Worm (Caenorhabditis elegans) whole organism, young adult: ENCODE results near the gene erfa-3.

Experiments used
- B0261.1 ChIP-seq: sonication (generic microtip); optimal IDR thresholded peaks from 2 replicates; lab custom pipeline; 2016; ENCODE audit warnings: mild to moderate bottlenecking, missing genetic modification characterization, moderate library complexity, missing compliant biosample characterization
- C06A6.2 ChIP-seq: fragments of 200-800 bp; sonication (Bioruptor generic); conservative IDR thresholded peaks from 2 replicates; pipeline ENCODE4 v1.3.6; 2022; ENCODE audit warnings: missing genetic modification characterization, missing compliant biosample characterization
- C17E4.6 ChIP-seq: fragments of 200-800 bp; sonication (Bioruptor generic); IDR thresholded peaks from 2 replicates; pipeline ENCODE4 v1.3.6; 2022; ENCODE audit warnings: missing genetic modification reagents, missing genetic modification characterization, missing compliant biosample characterization
- F10E7.11 ChIP-seq: sonication (generic microtip); optimal IDR thresholded peaks from 2 replicates; lab custom pipeline; 2017; ENCODE audit warnings: mild to moderate bottlenecking, missing genetic modification characterization, moderate library complexity, missing compliant biosample characterization
- F33H1.4 ChIP-seq: fragments of 200-800 bp; sonication (Bioruptor generic); IDR thresholded peaks from 2 replicates; pipeline ENCODE4 v1.3.6; 2022; ENCODE audit warnings: missing genetic modification reagents, missing genetic modification characterization, missing compliant biosample characterization
- F49E8.2 ChIP-seq: sonication (generic microtip); optimal IDR thresholded peaks from 3 replicates; lab custom pipeline; 2017; ENCODE audit warnings: missing genetic modification characterization, mild to moderate bottlenecking, missing compliant biosample characterization, antibody characterized with exemption, moderate library complexity; ENCODE audit not compliant: insufficient read depth
- F52B5.7 ChIP-seq: sonication (generic microtip); optimal IDR thresholded peaks from 2 replicates; lab custom pipeline; 2016; ENCODE audit warnings: mild to moderate bottlenecking, missing genetic modification characterization, missing compliant biosample characterization
- F57A8.1 ChIP-seq: fragments of 200-800 bp; sonication (Bioruptor generic); optimal IDR thresholded peaks from 2 replicates; lab custom pipeline; 2018; ENCODE audit warnings: mild to moderate bottlenecking, missing genetic modification characterization, moderate library complexity, missing compliant biosample characterization
- K11D2.4 ChIP-seq: fragments of 200-800 bp; sonication (Bioruptor generic); IDR thresholded peaks from 2 replicates; pipeline ENCODE4 v1.3.6; 2022; ENCODE audit warnings: missing genetic modification reagents, missing genetic modification characterization, missing compliant biosample characterization
- K12H6.12 ChIP-seq: fragments of 200-800 bp; sonication (Bioruptor generic); optimal IDR thresholded peaks from 2 replicates; lab custom pipeline; 2018; ENCODE audit warnings: mild to moderate bottlenecking, missing genetic modification characterization, missing compliant biosample characterization
- Y56A3A.18 ChIP-seq: fragments of 200-800 bp; sonication (Bioruptor generic); IDR thresholded peaks from 2 replicates; pipeline ENCODE4 v1.3.6; 2022; ENCODE audit warnings: missing genetic modification reagents, missing genetic modification characterization, missing compliant biosample characterization
- Y95B8A.8 ChIP-seq: fragments of 200-800 bp; sonication (Bioruptor generic); IDR thresholded peaks from 2 replicates; pipeline ENCODE4 v1.3.6; 2022; ENCODE audit warnings: missing genetic modification reagents, missing genetic modification characterization, missing compliant biosample characterization
- attf-5 ChIP-seq: fragments of 200-800 bp; sonication (Bioruptor generic); optimal IDR thresholded peaks from 2 replicates; lab custom pipeline; 2018; ENCODE audit warnings: mild to moderate bottlenecking, missing genetic modification characterization, missing compliant biosample characterization
- attf-6 ChIP-seq: fragments of 200-800 bp; sonication (Bioruptor generic); IDR thresholded peaks from 2 replicates; pipeline ENCODE4 v1.3.6; 2022; ENCODE audit warnings: missing genetic modification reagents, missing genetic modification characterization, missing compliant biosample characterization
- bed-2 ChIP-seq: fragments of 200-800 bp; sonication (Bioruptor generic); IDR thresholded peaks from 2 replicates; pipeline ENCODE4 v1.3.6; 2022; ENCODE audit warnings: missing genetic modification reagents, missing genetic modification characterization, missing compliant biosample characterization
- ceh-27 ChIP-seq: fragments of 200-800 bp; sonication (Bioruptor generic); optimal IDR thresholded peaks from 2 replicates; lab custom pipeline; 2018; ENCODE audit warnings: mild to moderate bottlenecking, missing genetic modification characterization, moderate library complexity, missing compliant biosample characterization
- ceh-79 ChIP-seq: sonication (generic microtip); optimal IDR thresholded peaks from 2 replicates; lab custom pipeline; 2017; ENCODE audit warnings: mild to moderate bottlenecking, missing genetic modification characterization, missing compliant biosample characterization
- die-1 ChIP-seq: sonication (generic microtip); optimal IDR thresholded peaks from 2 replicates; lab custom pipeline; 2016; ENCODE audit warnings: missing genotype, mild to moderate bottlenecking, missing genetic modification characterization, missing compliant biosample characterization
- dox-1 ChIP-seq: fragments of 200-800 bp; sonication (Bioruptor generic); IDR thresholded peaks from 2 replicates; pipeline ENCODE4 v1.3.6; 2022; ENCODE audit warnings: missing genetic modification reagents, missing genetic modification characterization, missing compliant biosample characterization
- dpl-1 ChIP-seq: fragments of 150-350 bp; optimal IDR thresholded peaks from 2 replicates; lab custom pipeline; 2014; ENCODE audit warnings: missing biosample characterization, missing genetic modification reagents, missing genetic modification characterization
- egrh-3 ChIP-seq: fragments of 200-800 bp; sonication (Bioruptor generic); IDR thresholded peaks from 2 replicates; pipeline ENCODE4 v1.3.6; 2022; ENCODE audit warnings: missing genetic modification reagents, missing genetic modification characterization, missing compliant biosample characterization
- him-1 ChIP-seq: sonication (generic microtip); optimal IDR thresholded peaks from 2 replicates; lab custom pipeline; 2016; ENCODE audit warnings: missing genotype, missing genetic modification reagents, missing genetic modification characterization, missing compliant biosample characterization
- hmg-1.2 ChIP-seq: fragments of 200-800 bp; sonication (Bioruptor generic); IDR thresholded peaks from 2 replicates; pipeline ENCODE4 v1.3.6; 2022; ENCODE audit warnings: missing genetic modification reagents, missing genetic modification characterization, missing compliant biosample characterization
- lag-1 ChIP-seq: fragments of 200-800 bp; sonication (Bioruptor generic); IDR thresholded peaks from 2 replicates; pipeline ENCODE4 v1.3.6; 2022; ENCODE audit warnings: missing genetic modification reagents, missing genetic modification characterization, missing compliant biosample characterization
- let-526 ChIP-seq: fragments of 200-800 bp; sonication (Bioruptor generic); IDR thresholded peaks from 2 replicates; pipeline ENCODE4 v1.3.6; 2022; ENCODE audit warnings: missing genetic modification reagents, missing genetic modification characterization, missing compliant biosample characterization
- lin-35 ChIP-seq, 3 experiments: fragments of 150-350 bp in 2 of 3; sonication (generic microtip) in 1 of 3; optimal IDR thresholded peaks; 2 replicates each; lab custom pipeline; 2014 to 2018; ENCODE audit warnings: missing biosample characterization in 3 of 3, missing genetic modification characterization in 3 of 3, missing genetic modification reagents in 3 of 3
- lin-40 ChIP-seq: sonication (generic microtip); optimal IDR thresholded peaks from 2 replicates; lab custom pipeline; 2016; ENCODE audit warnings: missing genetic modification characterization, mild to moderate bottlenecking, missing compliant biosample characterization, missing genotype, missing genetic modification reagents
- lir-1 ChIP-seq: fragments of 200-800 bp; sonication (Bioruptor generic); conservative IDR thresholded peaks from 2 replicates; pipeline ENCODE4 v1.3.6; 2022; ENCODE audit warnings: missing genetic modification reagents, missing genetic modification characterization, missing compliant biosample characterization
- lsl-1 ChIP-seq: fragments of 200-800 bp; sonication (Bioruptor generic); optimal IDR thresholded peaks from 2 replicates; lab custom pipeline; 2018; ENCODE audit warnings: mild to moderate bottlenecking, missing genetic modification characterization, moderate library complexity, missing compliant biosample characterization
- madf-6 ChIP-seq: fragments of 200-800 bp; sonication (Bioruptor generic); IDR thresholded peaks from 2 replicates; pipeline ENCODE4 v1.3.6; 2022; ENCODE audit warnings: missing genetic modification reagents, missing genetic modification characterization, missing compliant biosample characterization
- mcd-1 ChIP-seq: fragments of 200-800 bp; sonication (Bioruptor generic); IDR thresholded peaks from 2 replicates; pipeline ENCODE4 v1.3.6; 2022; ENCODE audit warnings: missing genetic modification reagents, missing genetic modification characterization, missing compliant biosample characterization
- nfyb-1 ChIP-seq: fragments of 200-800 bp; sonication (Bioruptor generic); IDR thresholded peaks from 2 replicates; pipeline ENCODE4 v1.3.6; 2022; ENCODE audit warnings: missing genetic modification reagents, missing genetic modification characterization, missing compliant biosample characterization
- nhr-27 ChIP-seq: fragments of 200-800 bp; sonication (Bioruptor generic); optimal IDR thresholded peaks from 2 replicates; lab custom pipeline; 2018; ENCODE audit warnings: mild to moderate bottlenecking, missing genetic modification characterization, moderate library complexity, missing compliant biosample characterization
- nhr-80 ChIP-seq: sonication (generic microtip); optimal IDR thresholded peaks from 2 replicates; lab custom pipeline; 2016; ENCODE audit warnings: missing genetic modification characterization, missing compliant biosample characterization
- nhr-90 ChIP-seq: sonication (generic microtip); optimal IDR thresholded peaks from 2 replicates; lab custom pipeline; 2016; ENCODE audit warnings: missing genotype, mild to moderate bottlenecking, missing genetic modification characterization, missing compliant biosample characterization
- pbrm-1 ChIP-seq: fragments of 200-800 bp; sonication (Bioruptor generic); IDR thresholded peaks from 2 replicates; pipeline ENCODE4 v1.3.6; 2022; ENCODE audit warnings: missing genetic modification reagents, missing genetic modification characterization, missing compliant biosample characterization
- rec-8 ChIP-seq, 2 experiments: sonication (generic microtip); optimal IDR thresholded peaks; 2 replicates each; lab custom pipeline; 2016; ENCODE audit warnings: mild to moderate bottlenecking in 2 of 2, missing genetic modification characterization in 2 of 2, missing genetic modification reagents in 2 of 2, missing genotype in 2 of 2, missing biosample characterization in 1 of 2, missing compliant biosample characterization in 1 of 2, moderate library complexity in 1 of 2
- snpc-4 ChIP-seq, 5 experiments: fragments of 150-350 bp in 1 of 5; sonication (generic microtip) in 4 of 5; optimal IDR thresholded peaks; 2 replicates each; lab custom pipeline; 2014 to 2018; ENCODE audit warnings: missing genetic modification characterization in 5 of 5, missing biosample characterization in 3 of 5, antibody characterized with exemption in 2 of 5, mild to moderate bottlenecking in 2 of 5, missing compliant biosample characterization in 2 of 5, missing genotype in 2 of 5, moderate library complexity in 2 of 5, missing genetic modification reagents in 1 of 5
- somi-1 ChIP-seq: fragments of 200-800 bp; sonication (Bioruptor generic); optimal IDR thresholded peaks from 2 replicates; lab custom pipeline; 2018; ENCODE audit warnings: mild to moderate bottlenecking, missing genetic modification characterization, missing compliant biosample characterization
- zfh-2 ChIP-seq: fragments of 200-800 bp; sonication (Bioruptor generic); conservative IDR thresholded peaks from 2 replicates; pipeline ENCODE4 v1.3.6; 2022; ENCODE audit warnings: missing genetic modification reagents, missing genetic modification characterization, missing compliant biosample characterization
- ztf-25 ChIP-seq: fragments of 200-800 bp; sonication (Bioruptor generic); IDR thresholded peaks from 2 replicates; pipeline ENCODE4 v1.3.6; 2022; ENCODE audit warnings: missing genetic modification reagents, missing genetic modification characterization, missing compliant biosample characterization

The erfa-3 gene

ce11 chrV:11083691-11084090, 29.2 kb downstream of the erfa-3 start:
- TF ChIP-seq let-526 (GFP tag; lab: Robert Waterston, UW), result no peak
- peak; percentile 45; the same call in 1 of the 2 replicates for TF ChIP-seq hmg-1.2 (GFP tag; lab: Robert Waterston, UW)

DNA sequence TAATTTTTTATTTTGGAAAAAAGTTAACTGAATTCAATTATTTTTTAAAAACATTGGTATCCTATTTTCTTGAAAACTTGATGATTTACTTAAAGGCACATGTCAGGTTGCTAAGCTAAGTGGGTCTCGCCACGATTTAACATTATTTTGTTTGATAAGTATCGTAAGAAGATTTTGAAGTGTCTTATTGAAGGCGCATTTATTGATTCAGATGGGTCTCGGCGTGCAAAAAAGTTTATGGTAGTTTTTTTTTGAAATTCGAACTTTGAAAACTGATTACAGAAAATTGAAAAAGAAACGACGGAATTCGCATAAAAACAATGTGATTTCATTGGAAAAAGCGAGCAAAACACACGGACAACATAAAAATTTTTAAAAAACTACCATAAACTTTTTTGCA, 29.9 kb downstream of the erfa-3 start:
- peak; percentile 57; the same call in 1 of the 2 replicates for TF ChIP-seq F33H1.4 (GFP tag; lab: Robert Waterston, UW)
- TF ChIP-seq snpc-4 (GFP tag; optimal IDR thresholded peaks at IDR 0.05; lab: Kevin White, UChicago), result no peak
- no peak for TF ChIP-seq snpc-4 (tag; optimal IDR thresholded peaks at IDR 0.05; lab: Kevin White, UChicago)
- no peak for TF ChIP-seq nhr-27 (tag; lab: Kevin White, UChicago)
- peak; percentile 34; the same call in 1 of the 2 replicates for TF ChIP-seq madf-6 (GFP tag; lab: Robert Waterston, UW)
- peak; percentile 77 for TF ChIP-seq lsl-1 (GFP tag; lab: Kevin White, UChicago)

- TF ChIP-seq ceh-79 (tag; lab: Kevin White, UChicago) (no peak), ztf-25 (GFP tag; lab: Robert Waterston, UW) (no peak), bed-2 (GFP tag; lab: Robert Waterston, UW) (no peak), Y95B8A.8 (GFP tag; lab: Robert Waterston, UW) (0 out of 2 replicates have a peak, but pooled peaks have one; percentile 9), K11D2.4 (GFP tag; lab: Robert Waterston, UW) (0 out of 2 replicates have a peak, but pooled peaks have one; percentile 15), lin-35 (GFP tag; optimal IDR thresholded peaks at IDR 0.05; lab: Kevin White, UChicago) (no peak), somi-1 (GFP tag; lab: Kevin White, UChicago) (peak; percentile 42), F57A8.1 (GFP tag; lab: Kevin White, UChicago) (no peak), F52B5.7 (tag; lab: Kevin White, UChicago) (peak; percentile 46), nfyb-1 (peak; percentile 40; the same call in 1 of the 2 replicates), lir-1 (no peak), lin-40 (tag; lab: Kevin White, UChicago) (peak; percentile 6), rec-8 (tag; optimal IDR thresholded peaks at IDR 0.05; lab: Kevin White, UChicago) (no peak), lag-1 (GFP tag; lab: Robert Waterston, UW) (no peak), C17E4.6 (no peak), dpl-1 (GFP tag; lab: Kevin White, UChicago) (no peak), ceh-27 (GFP tag; lab: Kevin White, UChicago) (no peak), nhr-90 (tag; lab: Kevin White, UChicago) (no peak), dox-1 (no peak), let-526 (GFP tag; lab: Robert Waterston, UW) (no peak), B0261.1 (tag; lab: Kevin White, UChicago) (no peak), K12H6.12 (peak; percentile 15), C06A6.2 (GFP tag; lab: Robert Waterston, UW) (0 out of 2 replicates have a peak, but pooled peaks have one; percentile 44), egrh-3 (no peak)
Measured at ce11 chrV:11082475-11082874, 30.4 kb downstream of the erfa-3 start.

- TF ChIP-seq pbrm-1 (GFP tag; lab: Robert Waterston, UW) (0 out of 2 replicates have a peak, but pooled peaks have one; percentile 40), him-1 (no peak), nhr-80 (tag; lab: Kevin White, UChicago) (peak; percentile 20), mcd-1 (GFP tag; lab: Robert Waterston, UW) (peak; percentile 33; the same call in 1 of the 2 replicates), F49E8.2 (tag; lab: Kevin White, UChicago) (no peak), Y56A3A.18 (GFP tag; lab: Robert Waterston, UW) (no peak), attf-5 (GFP tag; lab: Kevin White, UChicago) (no peak), bed-2 (GFP tag; lab: Robert Waterston, UW) (no peak), attf-6 (no peak), zfh-2 (peak; percentile 83), F10E7.11 (tag; lab: Kevin White, UChicago) (no peak), die-1 (tag; lab: Kevin White, UChicago) (no peak), let-526 (GFP tag; lab: Robert Waterston, UW) (no peak), lin-35 (GFP tag; optimal IDR thresholded peaks at IDR 0.05; lab: Kevin White, UChicago) (no peak), hmg-1.2 (GFP tag; lab: Robert Waterston, UW) (peak; percentile 23; the same call in 1 of the 2 replicates)
Measured at ce11 chrV:11080345-11081102, 32.4 kb downstream of the erfa-3 start, which contains the start of gene act-1. Gene act-1, plus strand, starts transcription at chrV:11081052.
